Fruit fly (Drosophila melanogaster): Measurements from ENCODE around the gene CG2186.

Gene CG2186

DNA sequence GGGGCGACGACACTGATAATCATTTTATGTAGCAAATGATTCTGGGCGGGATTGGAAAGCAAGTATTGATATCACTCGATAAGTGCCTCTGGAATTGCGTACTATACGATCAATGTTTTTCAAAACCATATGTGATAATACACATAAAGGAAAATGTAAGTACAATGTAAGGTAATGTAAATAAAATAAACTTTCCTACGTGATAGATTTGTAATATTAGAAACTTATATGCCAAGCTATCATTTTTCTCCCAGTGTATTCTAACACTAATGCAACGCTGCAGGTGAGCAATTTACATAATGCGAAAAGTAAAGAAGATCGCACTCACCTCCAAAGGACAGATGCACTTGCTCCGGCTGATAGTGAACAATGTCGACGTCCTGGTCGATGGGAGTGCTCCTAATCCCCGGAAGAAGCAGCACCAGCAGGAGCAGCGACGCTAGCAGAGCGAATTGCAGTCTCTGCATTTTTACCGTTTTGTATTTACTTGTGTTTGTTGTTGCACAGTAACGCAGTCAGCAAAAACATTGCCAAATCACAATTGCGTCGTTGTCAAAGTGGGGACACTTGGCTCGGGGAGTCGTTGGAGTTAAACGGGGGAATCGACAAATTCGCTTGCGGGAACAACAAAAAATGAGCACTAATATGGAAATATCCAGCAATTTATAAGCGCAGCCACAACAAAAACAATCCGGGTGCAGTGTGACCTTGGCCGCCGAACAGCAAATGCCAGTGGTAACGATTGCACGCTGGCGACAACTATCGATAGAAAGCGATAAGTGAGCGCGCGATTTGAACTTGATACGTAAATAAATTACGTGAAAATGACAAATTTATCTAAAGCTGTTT lies 19.9 kb downstream of the CG2186 start, which contains the start of gene CG1637 (continued):
- TF ChIP-seq CG17361 (GFP tag; IDR thresholded peaks at IDR 0.05) = no peak
- TF ChIP-seq sr (GFP tag; IDR thresholded peaks at IDR 0.05) = no peak
- no peak for TF ChIP-seq CG18619 (GFP tag; optimal IDR thresholded peaks at IDR 0.05)
- TF ChIP-seq Taf1 (GFP tag; IDR thresholded peaks at IDR 0.05) = no peak
- no peak for TF ChIP-seq Hr78 (GFP tag; optimal IDR thresholded peaks at IDR 0.05)
- TF ChIP-seq bsh (GFP tag; optimal IDR thresholded peaks at IDR 0.05) = peak in 1 of 2 experiments; percentile 24
- no peak for TF ChIP-seq CG4854 (GFP tag; optimal IDR thresholded peaks at IDR 0.05)
- no peak for TF ChIP-seq repo (GFP tag; optimal IDR thresholded peaks at IDR 0.05)
- TF ChIP-seq CG6272 (GFP tag; IDR thresholded peaks at IDR 0.05) = no peak
- peak; percentile 72 for TF ChIP-seq Dll (GFP tag; IDR thresholded peaks at IDR 0.05; ENCODE audit: partially characterized antibody)
- TF ChIP-seq caup (GFP tag; optimal IDR thresholded peaks at IDR 0.05; ENCODE audit: severe bottlenecking) = no peak
- no peak for TF ChIP-seq ttk (GFP tag; IDR thresholded peaks at IDR 0.05)
- TF ChIP-seq ci (GFP tag; IDR thresholded peaks at IDR 0.05) = no peak
- no peak for TF ChIP-seq cwo (GFP tag; optimal IDR thresholded peaks at IDR 0.05)
- TF ChIP-seq chm (GFP tag; IDR thresholded peaks at IDR 0.05) = no peak
- no peak for TF ChIP-seq gt (GFP tag; IDR thresholded peaks at IDR 0.05)
- no peak for TF ChIP-seq slou (GFP tag; optimal IDR thresholded peaks at IDR 0.05)
- peak; percentile 32; the same call in 1 of the 3 replicates for TF ChIP-seq CG7963 (GFP tag; IDR thresholded peaks at IDR 0.05; ENCODE audit: partially characterized antibody)
- no peak for TF ChIP-seq Oli (tag; optimal IDR thresholded peaks at IDR 0.05)
- TF ChIP-seq CG8281 (tag; optimal IDR thresholded peaks at IDR 0.05) = no peak
- no peak for TF ChIP-seq croc (GFP tag; conservative IDR thresholded peaks at IDR 0.05)
- TF ChIP-seq CG4820 (GFP tag; optimal IDR thresholded peaks at IDR 0.05) = no peak
- no peak for TF ChIP-seq CG2129 (GFP tag; IDR thresholded peaks at IDR 0.05; ENCODE audit: partially characterized antibody)
- TF ChIP-seq h (optimal IDR thresholded peaks at IDR 0.05) = no peak
- TF ChIP-seq CG12391 (tag; optimal IDR thresholded peaks at IDR 0.05) = no peak
- no peak for TF ChIP-seq vfl (GFP tag; optimal IDR thresholded peaks at IDR 0.05)
- no peak for TF ChIP-seq tll (GFP tag; optimal IDR thresholded peaks at IDR 0.05)
- no peak for TF ChIP-seq zfh2 (GFP tag; optimal IDR thresholded peaks at IDR 0.05)
- TF ChIP-seq CG12744 (GFP tag; optimal IDR thresholded peaks at IDR 0.05) = no peak
- TF ChIP-seq CG4730 (GFP tag; IDR thresholded peaks at IDR 0.05) = no peak
- TF ChIP-seq CG10565 (GFP tag; optimal IDR thresholded peaks at IDR 0.05) = no peak
- TF ChIP-seq Chrac-16 (GFP tag; optimal IDR thresholded peaks at IDR 0.05) = no peak
- no peak for TF ChIP-seq Hr39 (optimal IDR thresholded peaks at IDR 0.05)
- TF ChIP-seq CG1647 (GFP tag; optimal IDR thresholded peaks at IDR 0.05) = no peak
- no peak for TF ChIP-seq tap (tag; optimal IDR thresholded peaks at IDR 0.05)
- no peak for TF ChIP-seq pita (GFP tag; optimal IDR thresholded peaks at IDR 0.05)
- TF ChIP-seq HmgD (GFP tag; optimal IDR thresholded peaks at IDR 0.05) = no peak
- no peak for TF ChIP-seq Lhr (GFP tag; optimal IDR thresholded peaks at IDR 0.05)
- TF ChIP-seq CG17912 (GFP tag; optimal IDR thresholded peaks at IDR 0.05) = no peak
- TF ChIP-seq Rfx (GFP tag; IDR thresholded peaks at IDR 0.05) = no peak
- no peak for TF ChIP-seq CG3838 (GFP tag; optimal IDR thresholded peaks at IDR 0.05)
- TF ChIP-seq CG8924 (tag; optimal IDR thresholded peaks at IDR 0.05) = no peak
- TF ChIP-seq Dfd (GFP tag; optimal IDR thresholded peaks at IDR 0.05) = no peak
- no peak for TF ChIP-seq Fer2 (tag; optimal IDR thresholded peaks at IDR 0.05)
- TF ChIP-seq fu2 (GFP tag; optimal IDR thresholded peaks at IDR 0.05) = no peak
- TF ChIP-seq CG4404 (GFP tag; IDR thresholded peaks at IDR 0.05) = no peak
- no peak for TF ChIP-seq CG18011 (GFP tag; optimal IDR thresholded peaks at IDR 0.05)
- no peak for TF ChIP-seq ind (GFP tag; optimal IDR thresholded peaks at IDR 0.05)
- TF ChIP-seq Dip3 (GFP tag; optimal IDR thresholded peaks at IDR 0.05) = no peak
- no peak for TF ChIP-seq Asciz (GFP tag; optimal IDR thresholded peaks at IDR 0.05)

All from whole organism, embryonic.